Worm (Caenorhabditis elegans): Measurements from ENCODE around the gene F27E5.8.
A peak's percentile ranks its signal among the peaks of the same experiment; 100 is the strongest.

The F27E5.8 gene

ce11 chrII:10137358-10137757 lies 10.1 kb upstream of the F27E5.8 start, which contains the start of gene phg-1:
Gene phg-1, plus strand, starts transcription at chrII:10137658.
- TF ChIP-seq ceh-82 (tag; optimal IDR thresholded peaks at IDR 0.05) (no peak), nhr-21 (tag; optimal IDR thresholded peaks at IDR 0.05) (no peak), sem-4 (tag; optimal IDR thresholded peaks at IDR 0.05) (no peak), C34F6.9 (tag; optimal IDR thresholded peaks at IDR 0.05) (no peak), snpc-4 (tag; optimal IDR thresholded peaks at IDR 0.05) (no peak), mbf-1 (tag; optimal IDR thresholded peaks at IDR 0.05) (no peak), nhr-11 (tag; optimal IDR thresholded peaks at IDR 0.05) (no peak), ceh-16 (tag; optimal IDR thresholded peaks at IDR 0.05) (no peak), F13H6.1 (tag; optimal IDR thresholded peaks at IDR 0.05) (no peak), nhr-6 (tag; optimal IDR thresholded peaks at IDR 0.05) (no peak), ZK546.5 (tag; optimal IDR thresholded peaks at IDR 0.05) (no peak), aly-2 (tag; optimal IDR thresholded peaks at IDR 0.05) (no peak), ztf-4 (tag; optimal IDR thresholded peaks at IDR 0.05) (no peak), lin-39 (tag; optimal IDR thresholded peaks at IDR 0.05) (no peak), elt-1 (tag; optimal IDR thresholded peaks at IDR 0.05) (no peak), mab-5 (tag; optimal IDR thresholded peaks at IDR 0.05) (no peak), unc-62 (GFP tag; optimal IDR thresholded peaks at IDR 0.05) (no peak), gmeb-1 (tag; optimal IDR thresholded peaks at IDR 0.05) (no peak), dmd-4 (tag; optimal IDR thresholded peaks at IDR 0.05) (no peak), sma-9 (GFP tag; optimal IDR thresholded peaks at IDR 0.05) (no peak), sma-9 (tag; optimal IDR thresholded peaks at IDR 0.05) (no peak)

ce11 chrII:10136771-10137170 lies 9.5 kb upstream of the F27E5.8 start:
- TF ChIP-seq ztf-1 (GFP tag; conservative IDR thresholded peaks at IDR 0.05) (no peak), nhr-21 (tag; optimal IDR thresholded peaks at IDR 0.05) (no peak), elt-1 (tag; optimal IDR thresholded peaks at IDR 0.05) (no peak), mdl-1 (tag; optimal IDR thresholded peaks at IDR 0.05) (no peak), unc-39 (tag; optimal IDR thresholded peaks at IDR 0.05) (no peak), nhr-23 (tag; optimal IDR thresholded peaks at IDR 0.05) (no peak), F13H6.1 (tag; optimal IDR thresholded peaks at IDR 0.05) (no peak)

ce11 chrII:10134285-10134995 lies 7.2 kb upstream of the F27E5.8 start, which contains the start of gene F27E5.9:
Gene F27E5.9, plus strand, starts transcription at chrII:10134945.
- peak; percentile 100 for TF ChIP-seq fos-1 (tag; optimal IDR thresholded peaks at IDR 0.05)
- TF ChIP-seq sma-9 (GFP tag; optimal IDR thresholded peaks at IDR 0.05) = peak; percentile 56
- no peak for TF ChIP-seq sma-9 (tag; optimal IDR thresholded peaks at IDR 0.05)
- no peak for TF ChIP-seq dmd-4 (tag; optimal IDR thresholded peaks at IDR 0.05)
- peak; percentile 38 for TF ChIP-seq gmeb-1 (tag; optimal IDR thresholded peaks at IDR 0.05)
- peak; percentile 12 for TF ChIP-seq crh-2 (tag; optimal IDR thresholded peaks at IDR 0.05)
- TF ChIP-seq zag-1 (tag; optimal IDR thresholded peaks at IDR 0.05) = no peak
- TF ChIP-seq ceh-16 (tag; optimal IDR thresholded peaks at IDR 0.05) = no peak

- no peak for TF ChIP-seq elt-1 (tag; optimal IDR thresholded peaks at IDR 0.05)
- TF ChIP-seq nhr-6 (tag; optimal IDR thresholded peaks at IDR 0.05) = no peak
- TF ChIP-seq alr-1 (tag; optimal IDR thresholded peaks at IDR 0.05) = no peak
- TF ChIP-seq dmd-4 (tag; optimal IDR thresholded peaks at IDR 0.05) = no peak
- no peak for TF ChIP-seq fos-1 (tag; optimal IDR thresholded peaks at IDR 0.05)
- no peak for TF ChIP-seq Y55F3AM.14 (GFP tag; optimal IDR thresholded peaks at IDR 0.05)
- TF ChIP-seq lin-39 (tag; optimal IDR thresholded peaks at IDR 0.05) = no peak
- TF ChIP-seq crh-2 (tag; optimal IDR thresholded peaks at IDR 0.05) = no peak
- no peak for TF ChIP-seq lsy-2 (tag; optimal IDR thresholded peaks at IDR 0.05)
- TF ChIP-seq snpc-4 (tag; optimal IDR thresholded peaks at IDR 0.05) = no peak
- no peak for TF ChIP-seq elt-3 (tag; optimal IDR thresholded peaks at IDR 0.05)
Observed at ce11 chrII:10132818-10133217, 5.5 kb upstream of the F27E5.8 start.

- TF ChIP-seq egl-27 (tag; optimal IDR thresholded peaks at IDR 0.05) (no peak), lsy-2 (tag; optimal IDR thresholded peaks at IDR 0.05) (no peak), nhr-77 (tag; optimal IDR thresholded peaks at IDR 0.05) (no peak), nhr-10 (tag; optimal IDR thresholded peaks at IDR 0.05) (no peak), lin-13 (GFP tag; optimal IDR thresholded peaks at IDR 0.05) (no peak), ceh-82 (tag; optimal IDR thresholded peaks at IDR 0.05) (no peak), R02D3.7 (tag; optimal IDR thresholded peaks at IDR 0.05) (no peak), gmeb-1 (tag; optimal IDR thresholded peaks at IDR 0.05) (no peak), blmp-1 (tag; optimal IDR thresholded peaks at IDR 0.05; ENCODE audit: insufficient read depth) (no peak), unc-39 (tag; optimal IDR thresholded peaks at IDR 0.05) (no peak), nhr-21 (tag; optimal IDR thresholded peaks at IDR 0.05) (no peak), dmd-4 (tag; optimal IDR thresholded peaks at IDR 0.05) (no peak), elt-3 (tag; optimal IDR thresholded peaks at IDR 0.05) (no peak), crh-2 (tag; optimal IDR thresholded peaks at IDR 0.05) (no peak), F13H6.1 (tag; optimal IDR thresholded peaks at IDR 0.05) (no peak), nhr-6 (tag; optimal IDR thresholded peaks at IDR 0.05) (no peak)
Observed at ce11 chrII:10131760-10132159, 4.5 kb upstream of the F27E5.8 start, which contains the start of gene F27E5.5. Gene F27E5.5, minus strand, starts transcription at chrII:10131860.
